Fruit fly (Drosophila melanogaster): ENCODE measurements around the gene nac.
A peak's percentile ranks its signal among the peaks of the same experiment; 100 is the strongest.

nac gene

dm6 chr3R:8333768-8334470, 30.1 kb upstream of the nac start, which contains the start of gene Poxm (continued):
- TF ChIP-seq CG7357 (GFP tag; IDR thresholded peaks at IDR 0.05) (peak; percentile 87), Bgb (GFP tag; IDR thresholded peaks at IDR 0.05; ENCODE audit: partially characterized antibody) (no peak), CG17912 (GFP tag; optimal IDR thresholded peaks at IDR 0.05) (no peak), CG2678 (tag; optimal IDR thresholded peaks at IDR 0.05) (peak; percentile 96), HLHmδ (GFP tag; optimal IDR thresholded peaks at IDR 0.05) (no peak), E2f1 (GFP tag; IDR thresholded peaks at IDR 0.05) (peak; percentile 91), Hmr (GFP tag; optimal IDR thresholded peaks at IDR 0.05) (peak; percentile 82), fd96Cb (tag; optimal IDR thresholded peaks at IDR 0.05) (peak; percentile 95), grau (tag; optimal IDR thresholded peaks at IDR 0.05) (peak; percentile 93), Trl (optimal IDR thresholded peaks at IDR 0.05) (peak; percentile 47 to 78), Trl (GFP tag; optimal IDR thresholded peaks at IDR 0.05) (peak; percentile 58), scrt (GFP tag; optimal IDR thresholded peaks at IDR 0.05) (peak; percentile 24), CG17568 (GFP tag; optimal IDR thresholded peaks at IDR 0.05) (peak; percentile 56), trem (tag; optimal IDR thresholded peaks at IDR 0.05) (peak; percentile 87), her (GFP tag; optimal IDR thresholded peaks at IDR 0.05) (no peak), CG1792 (GFP tag; optimal IDR thresholded peaks at IDR 0.05) (peak; percentile 18), Oaz (GFP tag; IDR thresholded peaks at IDR 0.05) (peak; percentile 78), Xbp1 (GFP tag; optimal IDR thresholded peaks at IDR 0.05) (peak; percentile 92), Oli (tag; optimal IDR thresholded peaks at IDR 0.05) (peak; percentile 95), Neu2 (GFP tag; optimal IDR thresholded peaks at IDR 0.05; ENCODE audit: borderline replicate concordance) (no peak), CG3163 (GFP tag; optimal IDR thresholded peaks at IDR 0.05) (no peak), mam (GFP tag; optimal IDR thresholded peaks at IDR 0.05) (peak; percentile 60), CG4707 (GFP tag; optimal IDR thresholded peaks at IDR 0.05) (peak; percentile 40), B-H2 (GFP tag; optimal IDR thresholded peaks at IDR 0.05) (peak; percentile 39), GATAe (GFP tag; conservative IDR thresholded peaks at IDR 0.05) (no peak), bcd (GFP tag; optimal IDR thresholded peaks at IDR 0.05) (peak; percentile 93), Doc3 (GFP tag; IDR thresholded peaks at IDR 0.05; ENCODE audit: partially characterized antibody) (no peak), jumu (GFP tag; optimal IDR thresholded peaks at IDR 0.05) (peak; percentile 71), hth (optimal IDR thresholded peaks at IDR 0.05) (peak; percentile 46), CG14860 (GFP tag; IDR thresholded peaks at IDR 0.05; ENCODE audit: partially characterized antibody) (no peak), exex (tag; optimal IDR thresholded peaks at IDR 0.05) (peak; percentile 24), run (tag; optimal IDR thresholded peaks at IDR 0.05) (peak; percentile 77), danr (GFP tag; IDR thresholded peaks at IDR 0.05) (peak; percentile 86), Hr51 (GFP tag; optimal IDR thresholded peaks at IDR 0.05) (peak; percentile 51 to 91), lilli (GFP tag; optimal IDR thresholded peaks at IDR 0.05) (peak; percentile 81), CG32772 (GFP tag; IDR thresholded peaks at IDR 0.05) (peak; percentile 88), Sry-β (GFP tag; optimal IDR thresholded peaks at IDR 0.05) (peak; percentile 32), CG6854 (GFP tag; optimal IDR thresholded peaks at IDR 0.05) (peak; percentile 70), Six4 (GFP tag; optimal IDR thresholded peaks at IDR 0.05) (peak; percentile 88), Dbx (GFP tag; IDR thresholded peaks at IDR 0.05) (peak; percentile 48; the same call in 1 of the 3 replicates), hb (GFP tag; IDR thresholded peaks at IDR 0.05; ENCODE audit: partially characterized antibody) (no peak), ttk (GFP tag; IDR thresholded peaks at IDR 0.05) (peak; percentile 80), slou (GFP tag; optimal IDR thresholded peaks at IDR 0.05) (peak; percentile 61), Dfd (GFP tag; optimal IDR thresholded peaks at IDR 0.05) (peak in 1 of 2 experiments; percentile 83), CG6683 (GFP tag; optimal IDR thresholded peaks at IDR 0.05) (no peak), esg (GFP tag; conservative IDR thresholded peaks at IDR 0.05) (peak; percentile 88), Hr78 (GFP tag; optimal IDR thresholded peaks at IDR 0.05) (peak in 1 of 2 experiments; percentile 83), HHEX (GFP tag; optimal IDR thresholded peaks at IDR 0.05) (peak; percentile 89), Fer3 (tag; optimal IDR thresholded peaks at IDR 0.05) (peak; percentile 80)

Measured in whole organism, embryonic.